Worm (Caenorhabditis elegans) whole organism, mixed stage, embryonic: ENCODE measurements around the gene F20B6.5.

Source experiments
- ces-1 ChIP-seq: fragments of 150-350 bp; optimal IDR thresholded peaks from 2 replicates; lab custom pipeline; 2014; ENCODE audit warnings: missing biosample characterization, missing genetic modification reagents, missing genetic modification characterization
- hlh-1 ChIP-seq: fragments of 150-350 bp; optimal IDR thresholded peaks from 2 replicates; lab custom pipeline; 2014; ENCODE audit warnings: missing biosample characterization, missing genetic modification reagents, missing genetic modification characterization
- lin-13 ChIP-seq: fragments of 150-350 bp; optimal IDR thresholded peaks from 2 replicates; lab custom pipeline; 2014; ENCODE audit warnings: missing biosample characterization, missing genetic modification characterization
- mab-5 ChIP-seq: fragments of 150-350 bp; optimal IDR thresholded peaks from 2 replicates; lab custom pipeline; 2014; ENCODE audit warnings: missing biosample characterization, missing genetic modification characterization
- nhr-237 ChIP-seq: fragments of 150-350 bp; optimal IDR thresholded peaks from 2 replicates; lab custom pipeline; 2014; ENCODE audit warnings: missing biosample characterization, missing genetic modification characterization
- pha-4 ChIP-seq: fragments of 150-350 bp; optimal IDR thresholded peaks from 2 replicates; lab custom pipeline; 2018; ENCODE audit warnings: missing biosample characterization, missing genetic modification reagents, missing genetic modification characterization
- snpc-4 ChIP-seq: fragments of 150-350 bp; optimal IDR thresholded peaks from 2 replicates; lab custom pipeline; 2014; ENCODE audit warnings: missing biosample characterization, missing genetic modification characterization
- unc-62 ChIP-seq: fragments of 150-350 bp; optimal IDR thresholded peaks from 2 replicates; lab custom pipeline; 2014; ENCODE audit warnings: missing biosample characterization, missing genetic modification reagents, missing genetic modification characterization

DNA sequence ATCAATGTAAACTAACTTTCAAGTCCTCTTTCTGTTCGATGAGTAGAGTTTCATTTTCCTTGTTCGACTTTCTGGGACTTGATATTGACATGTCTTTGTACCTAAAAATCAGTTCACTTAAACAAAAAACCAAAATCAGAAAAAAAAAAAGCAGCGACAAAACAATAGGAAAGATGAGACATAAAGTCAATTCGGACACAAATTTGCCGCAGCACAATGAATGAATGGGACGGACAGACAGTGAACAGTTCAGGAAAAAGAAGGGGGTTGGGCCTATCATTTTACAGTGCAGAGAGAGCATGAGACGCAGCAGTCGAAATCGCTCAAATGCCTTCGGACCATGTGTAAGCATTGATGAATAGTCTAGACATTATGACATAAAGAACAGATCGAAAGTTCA is 13.1 kb downstream of the F20B6.5 start, which contains the start of gene mrp-6:
- TF ChIP-seq unc-62 (GFP tag; lab: Kevin White, UChicago) = no peak
- no peak for TF ChIP-seq ces-1 (GFP tag; lab: Kevin White, UChicago)
- no peak for TF ChIP-seq hlh-1 (tag; lab: Kevin White, UChicago)
- TF ChIP-seq snpc-4 (tag; lab: Kevin White, UChicago) = no peak
- TF ChIP-seq nhr-237 = no peak
- no peak for TF ChIP-seq mab-5 (tag; lab: Kevin White, UChicago)
- TF ChIP-seq lin-13 = no peak
- no peak for TF ChIP-seq pha-4 (tag; lab: Kevin White, UChicago)
